Worm (Caenorhabditis elegans): ENCODE data around the gene pola-1.

The pola-1 gene

ce11 chrIII:11110756-11111155 lies 31.5 kb upstream of the pola-1 start (continued):
- no peak for TF ChIP-seq ceh-32 (tag; optimal IDR thresholded peaks at IDR 0.05; ENCODE audit: poor library complexity)
- peak in 1 of 2 experiments; percentile 68 for TF ChIP-seq hif-1 (tag; optimal IDR thresholded peaks at IDR 0.05)
- peak; percentile 51; the same call in 1 of the 2 replicates for TF ChIP-seq madf-9 (GFP tag; conservative IDR thresholded peaks at IDR 0.05)
- TF ChIP-seq lim-7 (GFP tag; IDR thresholded peaks at IDR 0.05): no peak
- TF ChIP-seq nhr-10 (tag; optimal IDR thresholded peaks at IDR 0.05): no peak
- peak; percentile 29 for TF ChIP-seq F49E8.2 (tag; optimal IDR thresholded peaks at IDR 0.05; ENCODE audit: borderline replicate concordance)
- TF ChIP-seq nhr-237 (tag; optimal IDR thresholded peaks at IDR 0.05): no peak
- no peak for TF ChIP-seq Y75B8A.6 (GFP tag; IDR thresholded peaks at IDR 0.05)

DNA sequence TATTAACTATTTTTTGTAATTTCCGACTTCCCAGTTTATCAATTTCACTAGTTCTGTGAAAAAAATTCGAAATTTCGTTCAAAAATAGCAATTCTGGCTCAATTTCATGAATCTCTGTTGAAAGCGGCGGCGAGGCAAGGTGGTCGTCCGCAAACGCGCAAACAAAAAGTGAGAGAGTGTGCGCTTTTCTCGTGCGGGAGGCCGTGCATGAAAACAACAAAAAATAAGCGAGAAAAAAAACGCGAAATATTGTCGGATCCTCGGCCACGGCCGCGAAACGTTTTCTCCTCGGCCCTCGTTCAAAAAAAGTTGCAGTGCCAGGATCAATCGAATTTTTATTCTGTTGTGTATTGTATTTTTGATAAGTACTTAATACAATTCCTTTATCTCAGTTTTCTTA lies 29.5 kb upstream of the pola-1 start:
- TF ChIP-seq hlh-30 (tag; optimal IDR thresholded peaks at IDR 0.05; ENCODE audit: insufficient read depth) (no peak), nhr-25 (tag; optimal IDR thresholded peaks at IDR 0.05; ENCODE audit: borderline replicate concordance, insufficient read depth) (no peak), vab-7 (GFP tag; IDR thresholded peaks at IDR 0.05) (0 out of 2 replicates have a peak, but pooled peaks have one; percentile 9), sdz-12 (GFP tag; optimal IDR thresholded peaks at IDR 0.05) (no peak), cey-2 (tag; optimal IDR thresholded peaks at IDR 0.05; ENCODE audit: borderline replicate concordance, insufficient read depth) (no peak), hif-1 (tag; optimal IDR thresholded peaks at IDR 0.05) (peak in 1 of 2 experiments; percentile 67), lsy-2 (tag; optimal IDR thresholded peaks at IDR 0.05) (peak in 1 of 2 experiments; percentile 47), ama-1 (optimal IDR thresholded peaks at IDR 0.05) (no peak), gei-8 (GFP tag; optimal IDR thresholded peaks at IDR 0.05) (no peak), nhr-6 (tag; optimal IDR thresholded peaks at IDR 0.05) (no peak), dmd-9 (GFP tag; IDR thresholded peaks at IDR 0.05) (peak; percentile 84), arid-1 (GFP tag; conservative IDR thresholded peaks at IDR 0.05) (0 out of 2 replicates have a peak, but pooled peaks have one; percentile 15), F37D6.2 (tag; optimal IDR thresholded peaks at IDR 0.05) (peak; percentile 9), skn-1 (tag; optimal IDR thresholded peaks at IDR 0.05) (no peak), madf-5 (GFP tag; IDR thresholded peaks at IDR 0.05) (no peak), Y48G9A.11 (GFP tag; IDR thresholded peaks at IDR 0.05) (peak; percentile 35; the same call in 1 of the 2 replicates), attf-4 (tag; optimal IDR thresholded peaks at IDR 0.05) (no peak), zfp-3 (GFP tag; conservative IDR thresholded peaks at IDR 0.05) (no peak), mxl-3 (GFP tag; optimal IDR thresholded peaks at IDR 0.05) (peak; percentile 82), daf-12 (tag; optimal IDR thresholded peaks at IDR 0.05) (no peak), unc-130 (GFP tag; optimal IDR thresholded peaks at IDR 0.05) (peak; percentile 48), pha-4 (GFP tag; IDR thresholded peaks at IDR 0.05) (peak; percentile 62), pha-4 (tag; optimal IDR thresholded peaks at IDR 0.05) (no peak), nhr-77 (tag; optimal IDR thresholded peaks at IDR 0.05) (no peak), php-3 (GFP tag; IDR thresholded peaks at IDR 0.05) (0 out of 2 replicates have a peak, but pooled peaks have one; percentile 10), nhr-28 (tag; optimal IDR thresholded peaks at IDR 0.05) (no peak), hlh-11 (tag; optimal IDR thresholded peaks at IDR 0.05) (peak; percentile 59), madf-9 (GFP tag; conservative IDR thresholded peaks at IDR 0.05) (peak; percentile 50; the same call in 1 of the 2 replicates), ZK337.2 (GFP tag; IDR thresholded peaks at IDR 0.05) (peak; percentile 82; the same call in 1 of the 2 replicates), nhr-41 (GFP tag; IDR thresholded peaks at IDR 0.05) (no peak), egl-43 (GFP tag; IDR thresholded peaks at IDR 0.05) (peak; percentile 59; the same call in 1 of the 2 replicates), hmg-1.1 (GFP tag; IDR thresholded peaks at IDR 0.05) (peak; percentile 78), nhr-102 (tag; optimal IDR thresholded peaks at IDR 0.05) (peak; percentile 52), lin-29 (GFP tag; IDR thresholded peaks at IDR 0.05) (peak; percentile 80), spr-1 (tag; optimal IDR thresholded peaks at IDR 0.05) (no peak), T20F7.1 (GFP tag; optimal IDR thresholded peaks at IDR 0.05) (peak; percentile 53), mep-1 (tag; optimal IDR thresholded peaks at IDR 0.05) (peak; percentile 24), T26A8.4 (GFP tag; IDR thresholded peaks at IDR 0.05) (0 out of 2 replicates have a peak, but pooled peaks have one; percentile 33), spr-3 (GFP tag; optimal IDR thresholded peaks at IDR 0.05) (no peak), set-16 (GFP tag; IDR thresholded peaks at IDR 0.05) (peak; percentile 23; the same call in 1 of the 2 replicates), rbr-2 (tag; optimal IDR thresholded peaks at IDR 0.05) (peak; percentile 71), R02D3.7 (tag; optimal IDR thresholded peaks at IDR 0.05) (no peak)

Measured in whole organism, L4 larva.